Worm (Caenorhabditis elegans): ENCODE measurements around the gene Y6G8.8.

Y6G8.8 gene

ce11 chrV:17665906-17666305 is 45.5 kb downstream of the Y6G8.8 start, which contains the start of gene F59A1.11:
Gene F59A1.11 (minus strand): TSS chrV:17666006.
- TF ChIP-seq unc-3 (GFP tag; conservative IDR thresholded peaks at IDR 0.05), result no peak
- no peak for TF ChIP-seq unc-3 (tag; optimal IDR thresholded peaks at IDR 0.05)
- no peak for TF ChIP-seq ama-1 (optimal IDR thresholded peaks at IDR 0.05)
- TF ChIP-seq ttx-3 (tag; optimal IDR thresholded peaks at IDR 0.05), result no peak
- no peak for TF ChIP-seq ceh-22 (tag; optimal IDR thresholded peaks at IDR 0.05)
- no peak for TF ChIP-seq ceh-18 (tag; optimal IDR thresholded peaks at IDR 0.05)
- no peak for TF ChIP-seq sox-2 (GFP tag; IDR thresholded peaks at IDR 0.05)
- no peak for TF ChIP-seq C38D4.7 (GFP tag; optimal IDR thresholded peaks at IDR 0.05)
- TF ChIP-seq ceh-31 (tag; optimal IDR thresholded peaks at IDR 0.05), result no peak
- no peak for TF ChIP-seq ceh-14 (tag; optimal IDR thresholded peaks at IDR 0.05)
- no peak for TF ChIP-seq rnt-1 (tag; optimal IDR thresholded peaks at IDR 0.05)
- no peak for TF ChIP-seq fax-1 (tag; optimal IDR thresholded peaks at IDR 0.05)
- no peak for TF ChIP-seq sox-4 (tag; optimal IDR thresholded peaks at IDR 0.05)
- no peak for TF ChIP-seq ceh-9 (tag; optimal IDR thresholded peaks at IDR 0.05)
- no peak for TF ChIP-seq zip-5 (tag; optimal IDR thresholded peaks at IDR 0.05)
- TF ChIP-seq syd-9 (tag; optimal IDR thresholded peaks at IDR 0.05), result no peak

DNA sequence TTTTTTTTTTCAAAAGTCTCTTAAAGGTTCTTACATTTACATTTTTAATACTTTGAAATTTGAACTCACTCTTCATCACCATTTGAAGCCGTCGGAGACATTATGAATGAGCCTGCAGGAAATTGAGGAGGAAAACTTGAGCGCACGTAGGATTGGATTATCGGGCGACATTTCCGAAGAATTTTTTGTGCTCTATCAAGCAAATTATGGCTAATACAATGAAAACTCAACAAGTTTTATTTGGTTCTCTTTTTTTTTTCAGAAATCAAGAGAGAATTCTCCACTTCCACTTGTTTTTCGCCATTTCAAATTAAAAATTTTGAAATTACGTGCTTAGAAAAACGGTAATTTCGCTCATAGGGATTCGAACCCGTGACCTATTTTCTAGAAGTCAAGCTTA is 47.3 kb downstream of the Y6G8.8 start, which contains the start of gene F59A1.12:
TSS of gene F59A1.12 (minus strand) at position 101 of the 400 bp plus-strand sequence.
- TF ChIP-seq fkh-6 (tag; optimal IDR thresholded peaks at IDR 0.05), result no peak

DNA sequence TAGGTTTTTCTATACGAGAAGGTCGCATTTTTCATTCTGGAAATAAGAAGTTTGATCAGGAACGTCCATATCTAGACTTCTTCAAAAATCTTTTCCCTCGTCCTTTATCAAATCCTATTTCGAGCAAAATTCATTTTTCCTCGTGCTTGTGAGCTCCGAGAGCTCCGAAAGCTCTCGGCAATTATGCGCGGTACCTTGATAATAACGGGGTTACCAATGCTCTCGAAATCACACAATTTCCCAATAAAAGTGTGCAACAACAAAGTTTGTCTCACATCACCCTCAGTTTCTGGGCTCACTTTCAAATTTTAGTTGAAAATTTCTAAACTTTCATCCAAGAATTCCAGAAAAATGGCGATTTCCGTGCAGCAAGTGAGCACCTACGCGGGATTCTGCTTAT is 48.2 kb downstream of the Y6G8.8 start, which contains the start of gene str-89:
TSS of gene str-89 (plus strand) at position 301 of the 400 bp plus-strand sequence.
- TF ChIP-seq Y22D7AL.16 (tag; optimal IDR thresholded peaks at IDR 0.05), result no peak

All from whole organism, late embryonic.